Fruit fly (Drosophila melanogaster) Kc167 (cell line): Measurements from ENCODE around the gene CG17777.

ENCODE experiments used
- Myc ChIP-seq: fragments of >200 bp; optimal IDR thresholded peaks from 2 replicates; lab custom pipeline; 2017; ENCODE audit warnings: missing external identifiers
- Sin3A ChIP-seq: fragments of >200 bp; optimal IDR thresholded peaks from 2 replicates; lab custom pipeline; 2018; ENCODE audit warnings: missing external identifiers
- h ChIP-seq: fragments of >200 bp; optimal IDR thresholded peaks from 3 replicates; lab custom pipeline; 2018; ENCODE audit warnings: missing external identifiers
- insv ChIP-seq: fragments of >200 bp; optimal IDR thresholded peaks from 3 replicates; lab custom pipeline; 2018; ENCODE audit warnings: missing external identifiers
- psq ChIP-seq: fragments of >200 bp; optimal IDR thresholded peaks from 2 replicates; lab custom pipeline; 2017; ENCODE audit warnings: missing external identifiers
- ttk ChIP-seq: sonication (Bioruptor generic); optimal IDR thresholded peaks from 2 replicates; lab custom pipeline; 2017; ENCODE audit warnings: missing external identifiers

CG17777 gene

DNA sequence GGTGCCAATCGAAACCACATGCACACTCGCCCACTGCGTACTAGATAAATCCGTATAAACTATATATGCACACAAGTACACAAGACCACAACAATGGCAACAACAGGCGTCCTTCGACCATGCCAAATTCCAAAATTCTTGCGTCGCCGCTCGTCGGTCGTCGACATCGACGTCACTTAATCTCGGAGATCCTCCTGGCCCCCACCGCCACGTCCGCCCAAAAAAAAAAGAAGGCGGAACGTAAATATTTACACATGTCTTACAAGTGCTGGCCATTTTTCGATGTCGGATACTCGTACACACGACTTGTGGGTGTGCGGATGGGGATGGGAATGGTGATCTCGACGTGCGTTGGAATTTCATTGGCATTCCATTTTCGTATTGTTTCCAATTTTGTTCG lies 23.3 kb upstream of the CG17777 start:
- TF ChIP-seq Sin3A (lab: Kevin White, UChicago) (no peak), ttk (no peak), Myc (lab: Kevin White, UChicago) (no peak), insv (lab: Kevin White, UChicago) (no peak), h (lab: Kevin White, UChicago) (no peak), psq (no peak)

DNA sequence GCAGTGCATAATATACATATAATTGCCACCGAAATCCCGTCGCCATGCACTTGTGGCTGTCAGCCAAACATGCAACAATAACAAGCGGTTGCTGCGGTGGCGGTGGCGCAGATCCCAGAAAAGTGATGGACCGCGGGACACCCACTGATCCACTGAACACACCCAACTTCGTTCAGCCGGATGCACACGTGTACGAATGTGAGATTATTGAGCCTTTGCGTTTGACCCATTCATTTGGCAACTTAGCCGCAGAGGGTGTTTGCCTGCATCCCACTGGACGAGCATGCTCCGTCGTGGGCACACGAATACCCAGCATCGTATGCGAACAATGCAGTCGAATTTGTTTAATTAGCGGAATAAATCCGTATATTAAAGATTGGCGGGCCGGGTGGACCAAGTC lies 21.3 kb upstream of the CG17777 start:
- TF ChIP-seq ttk = no peak
- no peak for TF ChIP-seq Sin3A (lab: Kevin White, UChicago)
- no peak for TF ChIP-seq insv (lab: Kevin White, UChicago)
- no peak for TF ChIP-seq h (lab: Kevin White, UChicago)
- no peak for TF ChIP-seq Myc (lab: Kevin White, UChicago)
- no peak for TF ChIP-seq psq

DNA sequence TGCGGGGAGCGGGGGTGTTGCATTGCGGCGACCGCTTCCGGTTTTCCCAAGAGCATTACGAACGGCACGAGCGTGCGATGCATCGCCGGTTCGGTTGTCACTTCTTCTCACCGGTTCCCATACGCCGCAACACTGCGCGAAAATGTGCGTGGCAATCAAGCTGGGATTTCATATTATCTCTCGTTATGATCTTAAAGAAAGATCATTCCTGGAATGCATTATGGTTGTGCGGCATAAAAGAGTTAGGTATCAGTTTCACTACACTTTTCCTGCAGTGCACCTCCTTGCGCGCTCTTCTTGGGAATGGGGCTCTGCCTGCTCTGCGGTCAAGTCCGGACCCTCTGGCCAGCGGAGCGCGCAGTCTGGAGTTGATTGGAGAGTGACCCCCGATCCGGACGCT lies 20.5 kb upstream of the CG17777 start:
- TF ChIP-seq Myc (lab: Kevin White, UChicago) (no peak), psq (no peak)

DNA sequence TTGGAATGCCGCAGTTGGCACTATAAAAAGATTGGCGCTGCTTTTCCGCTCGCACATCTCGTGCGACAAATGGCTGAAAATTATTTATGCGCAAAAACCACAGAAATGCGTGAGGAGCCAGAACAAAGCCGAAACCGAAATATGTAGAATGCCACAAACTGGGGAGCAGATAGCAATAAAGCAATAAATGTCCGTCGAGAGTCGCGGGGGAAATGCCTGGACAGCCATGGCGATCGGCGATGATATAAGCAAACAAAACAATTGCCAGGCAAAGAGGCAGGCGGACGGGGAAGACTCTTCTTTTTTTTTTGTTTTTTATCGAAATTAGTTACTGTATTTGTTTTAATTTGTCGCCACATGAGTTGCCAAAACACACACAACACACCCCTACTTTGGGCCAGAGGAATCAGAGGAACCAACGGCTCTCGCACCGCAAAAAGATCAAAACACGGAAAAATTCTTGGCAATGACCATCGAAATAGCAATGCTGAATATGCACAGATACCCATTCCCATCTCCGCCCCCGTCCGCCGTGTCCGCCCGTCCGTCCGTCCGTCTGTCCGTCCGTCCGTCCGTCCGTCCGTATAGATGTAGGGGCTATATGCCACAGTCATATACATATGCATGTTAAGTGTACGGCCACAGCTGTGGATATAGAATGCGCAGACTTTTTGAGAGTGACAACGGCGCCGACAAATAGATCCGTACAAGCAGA lies 18.0 kb upstream of the CG17777 start:
- TF ChIP-seq insv (lab: Kevin White, UChicago) (no peak), psq (no peak), Myc (lab: Kevin White, UChicago) (no peak), ttk (no peak), Sin3A (lab: Kevin White, UChicago) (no peak), h (lab: Kevin White, UChicago) (no peak)

DNA sequence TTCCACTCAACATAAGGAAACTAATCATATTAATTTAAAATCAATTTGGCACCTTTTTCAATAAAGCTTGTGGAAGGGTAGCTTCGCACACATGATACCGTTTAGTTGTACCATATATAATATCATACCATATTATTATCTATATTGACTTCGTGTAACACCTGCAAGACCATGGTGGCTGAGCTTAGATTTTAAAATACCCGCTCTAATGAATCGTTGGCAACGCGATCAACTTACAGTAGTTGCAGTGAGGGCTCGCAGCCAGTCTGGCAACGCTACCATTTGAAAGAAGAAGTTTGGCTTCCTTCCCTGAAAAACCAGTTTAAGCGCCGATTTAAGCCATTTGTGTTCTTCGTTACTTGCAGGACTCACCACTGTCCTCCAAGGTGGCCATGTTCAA lies 16.2 kb upstream of the CG17777 start:
- no peak for TF ChIP-seq psq
- no peak for TF ChIP-seq insv (lab: Kevin White, UChicago)
- TF ChIP-seq Sin3A (lab: Kevin White, UChicago) = no peak
- no peak for TF ChIP-seq Myc (lab: Kevin White, UChicago)
- TF ChIP-seq ttk = no peak
- TF ChIP-seq h (lab: Kevin White, UChicago) = no peak

DNA sequence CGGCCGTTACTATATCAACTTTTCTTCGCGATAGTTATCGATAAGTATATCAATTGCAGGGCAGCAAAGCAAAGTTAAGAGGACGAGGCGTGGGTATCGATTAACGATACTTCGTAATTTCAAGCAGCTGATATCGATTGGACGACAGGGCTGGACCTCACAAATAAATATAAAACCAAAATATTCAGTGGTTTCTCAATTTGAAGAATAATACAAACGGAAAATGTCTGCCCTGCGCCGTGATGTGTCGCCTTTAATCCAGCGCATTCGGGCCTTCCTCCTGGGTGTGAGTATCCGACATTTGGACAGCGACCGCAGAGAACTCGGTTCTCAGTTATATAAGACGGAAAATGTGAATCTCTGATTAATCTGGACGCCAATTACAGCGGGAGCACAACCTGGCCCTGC lies 14.2 kb upstream of the CG17777 start, which contains the start of gene ND-B14.5A:
Gene ND-B14.5A, plus strand, starts transcription at position 107 of the 408 bp plus-strand sequence.
- TF ChIP-seq insv (lab: Kevin White, UChicago) (no peak), Myc (lab: Kevin White, UChicago) (no peak), Sin3A (lab: Kevin White, UChicago) (no peak), h (lab: Kevin White, UChicago) (no peak), psq (no peak), ttk (no peak)

DNA sequence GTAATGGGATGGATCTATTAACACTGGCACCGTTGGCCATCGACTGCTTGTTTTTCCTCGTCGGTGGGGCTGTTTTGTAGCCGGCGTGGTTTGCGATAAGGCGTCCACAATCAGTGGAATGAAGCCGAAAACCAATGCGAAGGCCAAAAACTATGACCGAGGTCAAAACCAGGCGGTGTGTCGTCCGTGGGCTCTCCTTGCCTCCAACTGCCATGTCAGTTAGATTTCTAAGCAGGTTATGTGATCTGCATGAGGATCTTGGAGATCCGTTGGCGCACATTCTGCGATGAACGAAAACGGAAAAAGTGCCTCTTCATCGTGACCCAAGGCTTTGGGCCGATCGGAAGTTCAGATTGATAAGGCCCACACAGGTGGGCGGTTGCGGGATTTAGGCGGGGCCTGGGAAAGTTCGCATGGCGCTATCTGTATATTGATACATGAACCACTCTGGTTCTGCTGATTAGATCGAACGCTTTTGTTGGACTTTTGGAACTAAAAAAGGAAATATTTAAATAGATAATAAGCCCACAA lies 11.3 kb upstream of the CG17777 start, which contains the start of gene Cyp4d14:
Gene Cyp4d14, minus strand, starts transcription at position 51 of the 531 bp plus-strand sequence.
- TF ChIP-seq ttk = no peak
- no peak for TF ChIP-seq insv (lab: Kevin White, UChicago)
- TF ChIP-seq Sin3A (lab: Kevin White, UChicago) = no peak
- no peak for TF ChIP-seq Myc (lab: Kevin White, UChicago)
- TF ChIP-seq psq = no peak
- TF ChIP-seq h (lab: Kevin White, UChicago) = no peak

DNA sequence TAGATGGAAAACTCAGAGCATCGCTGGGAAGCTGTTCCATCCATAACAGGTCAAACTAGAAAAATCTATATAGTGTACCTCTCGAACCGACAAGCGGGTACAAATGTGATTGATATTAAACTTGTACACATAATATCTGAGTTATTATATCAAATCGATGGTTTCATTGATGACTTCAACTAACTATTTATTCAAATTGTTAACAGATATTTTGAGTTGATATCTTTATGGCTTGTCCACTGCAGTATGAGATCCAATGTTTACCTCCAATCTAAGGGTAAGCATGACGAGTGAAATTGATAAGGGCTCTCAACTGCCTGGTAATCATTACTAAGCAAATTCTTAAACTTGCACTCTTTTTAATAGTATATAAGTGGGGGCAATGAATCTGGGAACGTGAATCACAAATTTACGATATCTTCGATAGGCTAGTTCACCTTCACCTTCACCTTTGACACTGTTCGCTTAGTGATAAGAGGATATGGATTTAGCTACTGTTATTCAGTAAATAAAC lies 10.6 kb upstream of the CG17777 start, which contains the start of gene Cyp4d2:
Gene Cyp4d2, plus strand, starts transcription at position 51 of the 514 bp plus-strand sequence.
- TF ChIP-seq Myc (lab: Kevin White, UChicago) (no peak), Sin3A (lab: Kevin White, UChicago) (no peak), psq (no peak), insv (lab: Kevin White, UChicago) (no peak), h (lab: Kevin White, UChicago) (no peak), ttk (no peak)

DNA sequence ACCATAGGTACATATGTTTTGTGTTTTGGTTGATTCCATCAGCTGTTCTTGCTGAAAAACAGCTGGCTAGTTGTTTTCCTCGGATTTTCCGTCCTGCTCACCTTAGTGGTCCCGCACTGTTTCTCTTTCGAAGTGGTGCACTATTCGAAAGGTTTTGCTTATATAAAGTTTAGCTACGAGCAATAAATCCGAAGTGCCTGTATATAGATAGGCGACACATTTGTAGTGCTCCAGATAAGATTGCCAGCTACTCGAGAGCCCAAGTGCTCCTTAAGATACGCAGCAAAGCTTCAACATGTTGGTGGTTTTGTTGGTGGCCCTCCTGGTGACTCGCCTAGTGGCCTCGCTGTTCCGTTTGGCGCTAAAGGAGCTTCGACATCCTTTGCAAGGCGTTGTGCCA lies 7.9 kb upstream of the CG17777 start, which contains the start of gene Cyp4ae1:
Gene Cyp4ae1, plus strand, starts transcription at position 206 of the 400 bp plus-strand sequence.
- TF ChIP-seq psq (no peak), insv (lab: Kevin White, UChicago) (no peak), Myc (lab: Kevin White, UChicago) (no peak), Sin3A (lab: Kevin White, UChicago) (no peak), ttk (no peak), h (lab: Kevin White, UChicago) (no peak)

DNA sequence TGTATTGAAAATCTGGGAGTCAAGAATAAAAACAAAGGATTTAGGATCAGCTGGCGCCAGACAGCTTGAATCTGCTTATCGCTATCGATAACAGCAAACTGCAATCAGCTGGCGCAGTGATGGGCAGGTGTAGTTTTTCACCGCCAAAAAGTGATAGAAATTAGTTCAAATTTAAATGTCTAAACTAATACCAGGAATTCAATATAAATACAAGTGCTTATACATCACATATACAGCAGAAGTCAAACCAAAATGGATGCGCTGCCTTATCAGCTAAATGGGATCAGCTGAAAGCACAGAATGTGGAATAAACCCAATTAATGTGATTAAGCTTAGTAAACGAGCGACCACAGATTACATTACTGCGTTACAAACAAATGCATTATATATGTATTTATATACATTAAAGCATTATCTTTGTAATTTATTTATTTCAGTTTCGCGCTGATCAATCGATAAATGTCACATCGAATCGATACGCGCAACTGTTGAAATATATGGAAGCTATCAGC lies 5.8 kb upstream of the CG17777 start, which contains the start of gene pn:
Gene pn, plus strand, starts transcription at position 462 of the 512 bp plus-strand sequence.
- no peak for TF ChIP-seq psq
- no peak for TF ChIP-seq Myc (lab: Kevin White, UChicago)
- no peak for TF ChIP-seq Sin3A (lab: Kevin White, UChicago)
- no peak for TF ChIP-seq ttk
- TF ChIP-seq h (lab: Kevin White, UChicago) = no peak
- TF ChIP-seq insv (lab: Kevin White, UChicago) = no peak

DNA sequence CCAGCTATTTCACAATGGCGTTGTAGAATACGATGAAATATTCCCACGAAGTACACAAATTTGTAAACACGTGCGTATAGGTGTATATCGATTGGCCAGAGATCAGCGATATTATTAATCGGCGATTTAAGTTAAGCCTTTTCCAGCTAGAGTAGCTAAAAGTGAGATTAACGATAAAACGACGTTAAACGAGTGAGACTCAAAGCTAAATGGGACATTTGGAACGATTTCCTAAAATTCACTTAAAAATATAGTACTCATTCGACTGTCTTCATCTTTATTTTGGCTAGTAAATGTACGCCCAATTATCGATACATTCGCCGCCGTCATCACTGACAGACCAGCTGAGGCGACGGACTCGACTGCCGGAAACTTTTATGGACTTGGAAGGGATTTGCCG lies 2.1 kb upstream of the CG17777 start, which contains the start of the genes Nmd3 and CG17776:
Gene Nmd3, minus strand, starts transcription at position 106 of the 400 bp plus-strand sequence.
Gene CG17776, plus strand, starts transcription at position 163 of the 400 bp plus-strand sequence.
- TF ChIP-seq Sin3A (lab: Kevin White, UChicago) = no peak
- TF ChIP-seq h (lab: Kevin White, UChicago) = no peak
- TF ChIP-seq ttk = no peak
- TF ChIP-seq Myc (lab: Kevin White, UChicago) = no peak
- TF ChIP-seq insv (lab: Kevin White, UChicago) = no peak
- TF ChIP-seq psq = no peak

DNA sequence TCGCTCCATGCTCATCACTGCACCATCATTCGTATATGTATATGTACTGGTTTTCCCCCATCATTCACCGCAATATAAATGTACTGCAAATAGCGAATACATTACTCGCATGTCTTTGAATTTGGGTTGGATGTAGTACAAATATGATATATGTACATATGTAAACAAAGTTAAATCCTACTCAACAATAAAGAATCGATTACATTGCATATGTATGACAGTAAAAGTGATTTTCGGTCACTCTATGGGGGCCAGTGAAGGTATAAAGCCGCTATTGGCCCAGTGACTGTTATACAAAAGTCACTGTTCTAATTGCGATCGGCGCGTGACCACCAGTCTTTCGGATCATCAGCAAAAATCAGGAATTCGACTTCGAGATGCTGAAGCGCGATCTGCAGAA lies 865 bp downstream of the CG17777 start, which contains the start of gene CG3457:
Gene CG3457, plus strand, starts transcription at position 301 of the 400 bp plus-strand sequence.
- TF ChIP-seq ttk (no peak), insv (lab: Kevin White, UChicago) (no peak), Sin3A (lab: Kevin White, UChicago) (no peak), Myc (lab: Kevin White, UChicago) (no peak), h (lab: Kevin White, UChicago) (no peak), psq (no peak)
